Worm (Caenorhabditis elegans): ENCODE measurements around the gene ttll-11.
"Not testable (repeated sequence)": the region's sequence is repeated elsewhere in the genome, so short reads cannot be mapped to it uniquely, and the experiment has no call there.

The ttll-11 gene

ce11 chrIV:8687605-8688191 is 9.8 kb upstream of the ttll-11 start, which contains the start of gene snrp-3:
Gene snrp-3 (minus strand): TSS chrIV:8687810.
- TF ChIP-seq cnd-1 (tag; optimal IDR thresholded peaks at IDR 0.05) (peak; percentile 58), elt-1 (tag; optimal IDR thresholded peaks at IDR 0.05; ENCODE audit: borderline replicate concordance, insufficient read depth) (no peak), elt-3 (tag; optimal IDR thresholded peaks at IDR 0.05) (no peak), nhr-76 (tag; optimal IDR thresholded peaks at IDR 0.05) (no peak), ces-1 (GFP tag; optimal IDR thresholded peaks at IDR 0.05) (peak; percentile 71), ham-2 (GFP tag; optimal IDR thresholded peaks at IDR 0.05) (no peak), lin-13 (tag; optimal IDR thresholded peaks at IDR 0.05) (peak; percentile 41), lsy-2 (tag; optimal IDR thresholded peaks at IDR 0.05) (peak; percentile 72), mep-1 (tag; optimal IDR thresholded peaks at IDR 0.05) (peak; percentile 79), ceh-83 (GFP tag; optimal IDR thresholded peaks at IDR 0.05) (no peak), mab-5 (tag; optimal IDR thresholded peaks at IDR 0.05) (no peak), unc-62 (GFP tag; optimal IDR thresholded peaks at IDR 0.05) (peak; percentile 11), ceh-39 (tag; optimal IDR thresholded peaks at IDR 0.05) (peak; percentile 54), nhr-237 (tag; optimal IDR thresholded peaks at IDR 0.05) (peak; percentile 76), unc-120 (tag; optimal IDR thresholded peaks at IDR 0.05; ENCODE audit: poor library complexity, severe bottlenecking) (peak; percentile 50), pha-4 (tag; optimal IDR thresholded peaks at IDR 0.05) (peak; percentile 79), hlh-1 (tag; optimal IDR thresholded peaks at IDR 0.05) (peak; percentile 38)

- TF ChIP-seq lin-32 (GFP tag; optimal IDR thresholded peaks at IDR 0.05) (no peak), elt-3 (tag; optimal IDR thresholded peaks at IDR 0.05) (no peak), ham-2 (GFP tag; optimal IDR thresholded peaks at IDR 0.05) (no peak), nhr-12 (tag; optimal IDR thresholded peaks at IDR 0.05) (no peak), ces-1 (GFP tag; optimal IDR thresholded peaks at IDR 0.05) (peak; percentile 30), ceh-83 (GFP tag; optimal IDR thresholded peaks at IDR 0.05) (no peak), hlh-1 (tag; optimal IDR thresholded peaks at IDR 0.05) (no peak)
These were observed 6.0 kb upstream of the ttll-11 start, which contains the start of the genes hst-1 and ints-6 for ce11 chrIV:8691486-8691885. Gene hst-1 (minus strand): TSS chrIV:8691513. Gene ints-6 (plus strand): TSS chrIV:8691745.

- TF ChIP-seq ham-2 (GFP tag; optimal IDR thresholded peaks at IDR 0.05) (no peak), pha-4 (tag; optimal IDR thresholded peaks at IDR 0.05) (no peak), blmp-1 (tag; optimal IDR thresholded peaks at IDR 0.05) (no peak), nhr-237 (tag; optimal IDR thresholded peaks at IDR 0.05) (no peak), unc-62 (GFP tag; optimal IDR thresholded peaks at IDR 0.05) (no peak), bed-3 (GFP tag; optimal IDR thresholded peaks at IDR 0.05) (no peak), tbx-8 (GFP tag; optimal IDR thresholded peaks at IDR 0.05) (no peak), ces-1 (GFP tag; optimal IDR thresholded peaks at IDR 0.05) (no peak), unc-39 (tag; optimal IDR thresholded peaks at IDR 0.05) (no peak), cnd-1 (tag; optimal IDR thresholded peaks at IDR 0.05) (no peak), zip-8 (tag; optimal IDR thresholded peaks at IDR 0.05) (no peak), sem-2 (GFP tag; optimal IDR thresholded peaks at IDR 0.05) (no peak), ztf-11 (tag; optimal IDR thresholded peaks at IDR 0.05) (no peak), ceh-83 (GFP tag; optimal IDR thresholded peaks at IDR 0.05) (no peak)
These were observed 8.0 kb downstream of the ttll-11 start, which contains the start of gene H23L24.4 for ce11 chrIV:8705504-8705903. Gene H23L24.4 (minus strand): TSS chrIV:8705604.

ce11 chrIV:8708046-8708445 is 10.5 kb downstream of the ttll-11 start:
- TF ChIP-seq snpc-4 (tag; optimal IDR thresholded peaks at IDR 0.05) (no peak), lin-13 (tag; optimal IDR thresholded peaks at IDR 0.05) (no peak), ceh-39 (tag; optimal IDR thresholded peaks at IDR 0.05) (no peak), ceh-43 (GFP tag; optimal IDR thresholded peaks at IDR 0.05) (no peak)

ce11 chrIV:8715032-8715431 is 17.5 kb downstream of the ttll-11 start, which contains the start of the genes parg-2 and ipla-5:
Gene parg-2 (minus strand): TSS chrIV:8715132.
Gene ipla-5 (plus strand): TSS chrIV:8715247.
- TF ChIP-seq sptf-1, ztf-11, elt-3 (tag; optimal IDR thresholded peaks at IDR 0.05): not testable (repeated sequence)

- TF ChIP-seq ztf-11 (tag; optimal IDR thresholded peaks at IDR 0.05) (no peak), snpc-4 (tag; optimal IDR thresholded peaks at IDR 0.05) (no peak), mep-1 (tag; optimal IDR thresholded peaks at IDR 0.05) (no peak), zip-8 (tag; optimal IDR thresholded peaks at IDR 0.05) (no peak), ceh-43 (GFP tag; optimal IDR thresholded peaks at IDR 0.05) (no peak), drap-1 (GFP tag; optimal IDR thresholded peaks at IDR 0.05) (no peak), ces-1 (GFP tag; optimal IDR thresholded peaks at IDR 0.05) (no peak)
These were observed 20.6 kb downstream of the ttll-11 start, which contains the start of gene H23L24.1 for ce11 chrIV:8718153-8718552. Gene H23L24.1 (plus strand): TSS chrIV:8718453.
